Worm (Caenorhabditis elegans): ENCODE data around the gene C15F1.8.

The C15F1.8 gene

ce11 chrII:6935975-6936374 is 41.7 kb downstream of the C15F1.8 start:
- TF ChIP-seq hnd-1 (tag; optimal IDR thresholded peaks at IDR 0.05): no peak
- no peak for TF ChIP-seq hmbx-1 (tag; optimal IDR thresholded peaks at IDR 0.05)
- no peak for TF ChIP-seq flt-1 (GFP tag; IDR thresholded peaks at IDR 0.05)

ce11 chrII:6934729-6935128 is 42.9 kb downstream of the C15F1.8 start:
- TF ChIP-seq ets-7 (tag; optimal IDR thresholded peaks at IDR 0.05) (no peak), pes-1 (GFP tag; IDR thresholded peaks at IDR 0.05) (no peak), tra-4 (tag; optimal IDR thresholded peaks at IDR 0.05) (no peak), B0310.2 (tag; optimal IDR thresholded peaks at IDR 0.05) (no peak), ama-1 (optimal IDR thresholded peaks at IDR 0.05) (no peak), F13C5.2 (tag; optimal IDR thresholded peaks at IDR 0.05) (no peak), tbx-37 (GFP tag; conservative IDR thresholded peaks at IDR 0.05) (no peak), scrt-1 (GFP tag; IDR thresholded peaks at IDR 0.05) (no peak), hmg-4 (GFP tag; optimal IDR thresholded peaks at IDR 0.05) (no peak), tbx-11 (GFP tag; IDR thresholded peaks at IDR 0.05) (no peak), sea-1 (GFP tag; conservative IDR thresholded peaks at IDR 0.05) (no peak), ceh-36 (tag; optimal IDR thresholded peaks at IDR 0.05) (no peak), flt-1 (GFP tag; IDR thresholded peaks at IDR 0.05) (no peak), hmbx-1 (tag; optimal IDR thresholded peaks at IDR 0.05) (no peak)

ce11 chrII:6932978-6933377 is 44.7 kb downstream of the C15F1.8 start:
- TF ChIP-seq hnd-1 (tag; optimal IDR thresholded peaks at IDR 0.05) (no peak), tra-4 (tag; optimal IDR thresholded peaks at IDR 0.05) (no peak), hmg-4 (GFP tag; optimal IDR thresholded peaks at IDR 0.05) (no peak), pes-1 (GFP tag; IDR thresholded peaks at IDR 0.05) (no peak), ceh-36 (tag; optimal IDR thresholded peaks at IDR 0.05) (no peak), ets-7 (tag; optimal IDR thresholded peaks at IDR 0.05) (no peak), flt-1 (GFP tag; IDR thresholded peaks at IDR 0.05) (no peak), sea-1 (GFP tag; conservative IDR thresholded peaks at IDR 0.05) (no peak), B0310.2 (tag; optimal IDR thresholded peaks at IDR 0.05) (no peak), ama-1 (optimal IDR thresholded peaks at IDR 0.05) (no peak), tbx-37 (GFP tag; conservative IDR thresholded peaks at IDR 0.05) (no peak), ceh-13 (GFP tag; optimal IDR thresholded peaks at IDR 0.05) (no peak), hmbx-1 (tag; optimal IDR thresholded peaks at IDR 0.05) (no peak), F13C5.2 (tag; optimal IDR thresholded peaks at IDR 0.05) (no peak), scrt-1 (GFP tag; IDR thresholded peaks at IDR 0.05) (no peak), tbx-11 (GFP tag; IDR thresholded peaks at IDR 0.05) (no peak), aly-1 (tag; optimal IDR thresholded peaks at IDR 0.05) (no peak)

DNA sequence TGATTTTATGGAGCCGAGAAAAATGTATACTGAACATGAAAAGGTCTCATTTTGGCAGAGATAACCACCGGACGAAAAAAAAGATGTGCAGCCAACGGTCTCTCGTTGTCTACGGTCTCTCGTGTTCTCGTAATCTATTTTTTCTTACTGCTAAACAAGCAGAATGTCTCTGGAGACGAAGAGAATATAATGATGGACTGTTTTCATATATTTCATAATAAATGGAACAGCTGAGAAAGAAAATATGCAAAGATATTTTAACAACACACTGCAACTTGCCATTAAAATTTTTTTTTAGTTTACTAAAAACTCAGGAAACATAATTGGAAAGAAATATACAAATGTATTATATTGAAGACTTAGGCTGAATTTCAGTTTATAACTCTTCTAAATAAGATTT is 47.6 kb downstream of the C15F1.8 start:
- TF ChIP-seq scrt-1 (GFP tag; IDR thresholded peaks at IDR 0.05) (no peak), ceh-13 (GFP tag; optimal IDR thresholded peaks at IDR 0.05) (no peak), hmg-4 (GFP tag; optimal IDR thresholded peaks at IDR 0.05) (no peak), hnd-1 (tag; optimal IDR thresholded peaks at IDR 0.05) (no peak), B0310.2 (tag; optimal IDR thresholded peaks at IDR 0.05) (no peak)

DNA sequence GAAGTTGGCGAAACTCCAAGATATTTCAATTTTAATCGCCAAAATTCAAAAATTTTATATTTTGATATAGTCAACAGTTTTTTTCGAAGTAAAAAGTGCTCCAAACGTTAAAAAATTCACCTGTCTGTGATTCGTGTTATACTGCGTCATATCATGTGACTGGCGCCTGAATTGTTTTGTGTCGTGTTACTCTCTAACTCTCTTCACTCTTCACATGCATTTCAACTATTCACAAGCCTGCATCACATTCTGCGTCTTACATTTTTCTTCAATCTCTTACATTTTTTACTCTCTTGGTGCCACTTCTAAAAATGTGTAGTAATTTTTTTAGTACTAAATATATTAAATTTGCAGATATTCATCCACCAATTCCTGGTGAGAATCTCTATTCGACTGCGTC is 49.2 kb downstream of the C15F1.8 start, which contains the start of gene flcn-1:
TSS of gene flcn-1 (plus strand) at position 348 of the 400 bp plus-strand sequence.
- TF ChIP-seq ama-1 (optimal IDR thresholded peaks at IDR 0.05): no peak
- no peak for TF ChIP-seq flt-1 (GFP tag; IDR thresholded peaks at IDR 0.05)
- no peak for TF ChIP-seq hnd-1 (tag; optimal IDR thresholded peaks at IDR 0.05)
- TF ChIP-seq tra-4 (tag; optimal IDR thresholded peaks at IDR 0.05): no peak
- no peak for TF ChIP-seq B0310.2 (tag; optimal IDR thresholded peaks at IDR 0.05)
- no peak for TF ChIP-seq hmg-4 (GFP tag; optimal IDR thresholded peaks at IDR 0.05)
- no peak for TF ChIP-seq tbx-37 (GFP tag; conservative IDR thresholded peaks at IDR 0.05)
- no peak for TF ChIP-seq hmbx-1 (tag; optimal IDR thresholded peaks at IDR 0.05)

- TF ChIP-seq flt-1 (GFP tag; IDR thresholded peaks at IDR 0.05) (no peak), ceh-13 (GFP tag; optimal IDR thresholded peaks at IDR 0.05) (no peak), sea-1 (GFP tag; conservative IDR thresholded peaks at IDR 0.05) (no peak), tbx-11 (GFP tag; IDR thresholded peaks at IDR 0.05) (no peak), F13C5.2 (tag; optimal IDR thresholded peaks at IDR 0.05) (no peak), ama-1 (optimal IDR thresholded peaks at IDR 0.05) (no peak), B0310.2 (tag; optimal IDR thresholded peaks at IDR 0.05) (no peak), hmbx-1 (tag; optimal IDR thresholded peaks at IDR 0.05) (no peak)
Measured at ce11 chrII:6927603-6928002, 50.0 kb downstream of the C15F1.8 start, which contains the start of gene F22D3.4. Gene F22D3.4 (minus strand): TSS chrII:6927603.

DNA sequence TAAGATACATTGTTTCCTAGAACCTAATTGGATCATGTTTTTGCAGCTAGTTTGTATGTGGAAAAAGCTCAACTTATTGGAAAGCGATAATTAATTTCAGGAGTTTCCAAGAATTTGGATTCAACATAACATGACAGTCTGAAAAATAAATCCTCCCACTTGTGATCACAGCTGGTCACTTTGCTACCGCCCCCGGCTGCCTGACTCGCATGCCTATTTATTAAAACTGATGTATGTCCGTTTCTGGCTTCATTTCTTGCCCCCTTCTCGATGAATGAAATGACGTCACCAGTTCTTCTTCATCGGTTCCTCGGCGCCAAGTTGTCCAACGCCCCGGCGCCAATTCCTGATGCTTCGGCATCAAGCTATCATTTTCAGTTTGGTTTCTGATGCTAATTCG is 50.6 kb downstream of the C15F1.8 start:
- TF ChIP-seq ets-7 (tag; optimal IDR thresholded peaks at IDR 0.05) (no peak), tra-4 (tag; optimal IDR thresholded peaks at IDR 0.05) (no peak), tbx-37 (GFP tag; conservative IDR thresholded peaks at IDR 0.05) (no peak), hmbx-1 (tag; optimal IDR thresholded peaks at IDR 0.05) (no peak), hnd-1 (tag; optimal IDR thresholded peaks at IDR 0.05) (no peak), aly-1 (tag; optimal IDR thresholded peaks at IDR 0.05) (no peak), sea-1 (GFP tag; conservative IDR thresholded peaks at IDR 0.05) (no peak), F13C5.2 (tag; optimal IDR thresholded peaks at IDR 0.05) (no peak), ama-1 (optimal IDR thresholded peaks at IDR 0.05) (no peak), B0310.2 (tag; optimal IDR thresholded peaks at IDR 0.05) (no peak), ceh-13 (GFP tag; optimal IDR thresholded peaks at IDR 0.05) (no peak), pes-1 (GFP tag; IDR thresholded peaks at IDR 0.05) (no peak)

DNA sequence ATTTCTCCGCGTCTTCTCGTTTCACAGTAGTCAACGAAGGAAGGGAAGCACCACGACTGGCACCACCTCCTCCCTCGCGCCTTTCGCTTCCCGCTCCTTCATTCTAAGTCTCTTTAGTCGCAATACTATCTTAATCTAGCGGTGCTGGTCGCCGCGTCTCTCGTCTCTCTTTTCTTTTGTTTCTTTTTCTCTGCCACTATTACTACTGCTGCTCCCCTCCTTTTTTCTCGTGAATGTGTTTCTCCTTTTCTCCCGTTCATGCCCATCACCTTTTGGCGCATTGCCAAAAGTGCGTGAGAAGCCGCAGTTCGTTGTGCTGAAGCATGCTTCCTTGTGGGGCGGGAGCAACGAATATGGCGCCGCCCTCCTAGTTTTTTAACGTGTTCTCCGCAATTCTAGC is 51.1 kb downstream of the C15F1.8 start:
- TF ChIP-seq sea-1 (GFP tag; conservative IDR thresholded peaks at IDR 0.05) (no peak), tra-4 (tag; optimal IDR thresholded peaks at IDR 0.05) (no peak), ets-7 (tag; optimal IDR thresholded peaks at IDR 0.05) (no peak)

- no peak for TF ChIP-seq aly-1 (tag; optimal IDR thresholded peaks at IDR 0.05)
- no peak for TF ChIP-seq tbx-37 (GFP tag; conservative IDR thresholded peaks at IDR 0.05)
- no peak for TF ChIP-seq ceh-13 (GFP tag; optimal IDR thresholded peaks at IDR 0.05)
- no peak for TF ChIP-seq ets-7 (tag; optimal IDR thresholded peaks at IDR 0.05)
- TF ChIP-seq hnd-1 (tag; optimal IDR thresholded peaks at IDR 0.05): no peak
- no peak for TF ChIP-seq B0310.2 (tag; optimal IDR thresholded peaks at IDR 0.05)
- no peak for TF ChIP-seq sea-1 (GFP tag; conservative IDR thresholded peaks at IDR 0.05)
- no peak for TF ChIP-seq tra-4 (tag; optimal IDR thresholded peaks at IDR 0.05)
- TF ChIP-seq F13C5.2 (tag; optimal IDR thresholded peaks at IDR 0.05): no peak
- no peak for TF ChIP-seq ama-1 (optimal IDR thresholded peaks at IDR 0.05)
- TF ChIP-seq tbx-11 (GFP tag; IDR thresholded peaks at IDR 0.05): no peak
- no peak for TF ChIP-seq ceh-36 (tag; optimal IDR thresholded peaks at IDR 0.05)
- TF ChIP-seq hmg-4 (GFP tag; optimal IDR thresholded peaks at IDR 0.05): no peak
- no peak for TF ChIP-seq scrt-1 (GFP tag; IDR thresholded peaks at IDR 0.05)
- no peak for TF ChIP-seq flt-1 (GFP tag; IDR thresholded peaks at IDR 0.05)
- no peak for TF ChIP-seq hmbx-1 (tag; optimal IDR thresholded peaks at IDR 0.05)
- TF ChIP-seq pes-1 (GFP tag; IDR thresholded peaks at IDR 0.05): no peak
Measured at ce11 chrII:6926054-6926453, 51.6 kb downstream of the C15F1.8 start.
